Fruit fly (Drosophila melanogaster): Measurements from ENCODE around the gene sNPF.

sNPF gene

dm6 chr2L:20082965-20083855, 55.5 kb downstream of the sNPF start (continued):
- TF ChIP-seq CG34224 (GFP tag; IDR thresholded peaks at IDR 0.05; ENCODE audit: partially characterized antibody) (0 out of 3 replicates have a peak, but pooled peaks have one; percentile 26), CG2678 (tag; optimal IDR thresholded peaks at IDR 0.05) (peak; percentile 6), esg (GFP tag; conservative IDR thresholded peaks at IDR 0.05) (no peak), zfh2 (GFP tag; optimal IDR thresholded peaks at IDR 0.05) (no peak), CG11093 (GFP tag; IDR thresholded peaks at IDR 0.05) (0 out of 3 replicates have a peak, but pooled peaks have one; percentile 4), mam (GFP tag; optimal IDR thresholded peaks at IDR 0.05) (no peak), BtbVII (GFP tag; optimal IDR thresholded peaks at IDR 0.05) (peak; percentile 37), ATbp (GFP tag; optimal IDR thresholded peaks at IDR 0.05) (peak; percentile 8), hbn (GFP tag; IDR thresholded peaks at IDR 0.05; ENCODE audit: partially characterized antibody) (no peak), CG7928 (GFP tag; optimal IDR thresholded peaks at IDR 0.05) (peak; percentile 1), bsh (GFP tag; optimal IDR thresholded peaks at IDR 0.05) (peak in 1 of 2 experiments; percentile 19), chinmo (GFP tag; IDR thresholded peaks at IDR 0.05; ENCODE audit: partially characterized antibody) (peak; percentile 86; the same call in 2 of the 4 replicates), abd-A (tag; optimal IDR thresholded peaks at IDR 0.05) (peak; percentile 18), crp (GFP tag; optimal IDR thresholded peaks at IDR 0.05) (peak in 1 of 2 experiments; percentile 68), CG14441 (GFP tag; IDR thresholded peaks at IDR 0.05) (0 out of 2 replicates have a peak, but pooled peaks have one; percentile 8), CG9817 (tag; optimal IDR thresholded peaks at IDR 0.05) (peak; percentile 19), Deaf1 (tag; optimal IDR thresholded peaks at IDR 0.05) (peak; percentile 7), dysf (GFP tag; IDR thresholded peaks at IDR 0.05) (peak; percentile 50), Max (GFP tag; optimal IDR thresholded peaks at IDR 0.05) (no peak), Adf1 (GFP tag; IDR thresholded peaks at IDR 0.05) (peak; percentile 27; the same call in 1 of the 2 replicates), Hmr (GFP tag; optimal IDR thresholded peaks at IDR 0.05) (peak; percentile 19), zf30C (GFP tag; optimal IDR thresholded peaks at IDR 0.05) (peak; percentile 55), CG3726 (GFP tag; IDR thresholded peaks at IDR 0.05) (peak; percentile 22; the same call in 1 of the 3 replicates), unc-4 (GFP tag; IDR thresholded peaks at IDR 0.05; ENCODE audit: partially characterized antibody) (no peak), CG3847 (GFP tag; IDR thresholded peaks at IDR 0.05) (no peak), CG12391 (tag; optimal IDR thresholded peaks at IDR 0.05) (peak; percentile 9), CG10431 (GFP tag; optimal IDR thresholded peaks at IDR 0.05) (no peak), CG2199 (GFP tag; IDR thresholded peaks at IDR 0.05) (no peak; the same call in 2 of the 3 replicates), CG31441 (GFP tag; IDR thresholded peaks at IDR 0.05) (no peak), sob (GFP tag; IDR thresholded peaks at IDR 0.05) (peak; percentile 44; the same call in 1 of the 2 replicates), zfh1 (GFP tag; IDR thresholded peaks at IDR 0.05) (no peak), CrebB (tag; optimal IDR thresholded peaks at IDR 0.05) (no peak), fd96Cb (tag; optimal IDR thresholded peaks at IDR 0.05) (peak; percentile 15), tio (GFP tag; optimal IDR thresholded peaks at IDR 0.05) (peak; percentile 4), ham (GFP tag; IDR thresholded peaks at IDR 0.05) (no peak), PHDP (tag; optimal IDR thresholded peaks at IDR 0.05) (no peak), tap (tag; optimal IDR thresholded peaks at IDR 0.05) (peak; percentile 3), Asciz (GFP tag; optimal IDR thresholded peaks at IDR 0.05) (peak; percentile 36), CG17328 (GFP tag; IDR thresholded peaks at IDR 0.05) (no peak), sens (GFP tag) (peak; percentile 71), CG15696 (tag; optimal IDR thresholded peaks at IDR 0.05) (no peak), CG5953 (GFP tag; IDR thresholded peaks at IDR 0.05) (peak; percentile 34; the same call in 1 of the 2 replicates), CG3995 (GFP tag; optimal IDR thresholded peaks at IDR 0.05) (no peak), unpg (GFP tag; optimal IDR thresholded peaks at IDR 0.05) (peak; percentile 21), CG15269 (tag; optimal IDR thresholded peaks at IDR 0.05) (peak; percentile 7), CG30403 (GFP tag; optimal IDR thresholded peaks at IDR 0.05) (peak; percentile 6), pfk (GFP tag; optimal IDR thresholded peaks at IDR 0.05) (no peak)

Data from whole organism, embryonic.